Worm (Caenorhabditis elegans): ENCODE measurements around the gene F28A10.4.

DNA sequence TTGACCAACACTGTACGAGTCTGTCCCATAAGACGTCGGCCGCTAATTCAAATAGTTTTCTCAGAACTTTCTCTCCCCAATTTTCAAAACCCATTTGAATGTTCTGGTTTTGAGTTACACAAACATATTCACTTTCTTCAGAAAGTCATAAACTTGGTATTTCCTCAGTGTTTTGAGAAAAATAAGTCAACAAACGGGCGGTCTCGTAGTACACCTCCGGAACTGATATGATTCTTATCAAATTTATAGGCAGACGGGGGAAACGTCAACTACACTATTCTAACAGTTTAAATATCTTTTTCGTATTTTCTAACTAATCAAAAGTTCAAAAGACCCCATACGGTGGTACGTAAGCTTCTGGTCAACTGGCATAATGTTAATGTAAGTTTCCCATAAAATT lies 40.1 kb downstream of the F28A10.4 start:
- no peak for TF ChIP-seq flt-1 (GFP tag; IDR thresholded peaks at IDR 0.05)
- TF ChIP-seq ama-1 (optimal IDR thresholded peaks at IDR 0.05), result no peak
- no peak for TF ChIP-seq aly-1 (tag; optimal IDR thresholded peaks at IDR 0.05)
- no peak for TF ChIP-seq ceh-36 (tag; optimal IDR thresholded peaks at IDR 0.05)
- TF ChIP-seq hnd-1 (tag; optimal IDR thresholded peaks at IDR 0.05), result no peak

Measured in whole organism, early embryonic.